Fruit fly (Drosophila melanogaster) whole organism, pupa: ENCODE results near the gene CG5921.

ENCODE experiments used
- CG10348 ChIP-seq: fragments of 200-800 bp; sonication (Bioruptor generic); IDR thresholded peaks from 2 replicates; pipeline ENCODE4 v1.3.6; 2022; ENCODE audit warnings: missing biosample characterization, missing genetic modification characterization
- CG12605 ChIP-seq: fragments of 200-800 bp; sonication (Bioruptor generic); IDR thresholded peaks from 2 replicates; pipeline ENCODE4 v1.3.6; 2022; ENCODE audit warnings: missing biosample characterization, missing genetic modification characterization
- CG15710 ChIP-seq: fragments of 200-800 bp; sonication (Bioruptor generic); optimal IDR thresholded peaks from 2 replicates; lab custom pipeline; 2018; ENCODE audit warnings: missing biosample characterization, mild to moderate bottlenecking, missing genetic modification characterization, moderate library complexity
- CG17806 ChIP-seq: fragments of 200-800 bp; sonication (Bioruptor generic); optimal IDR thresholded peaks from 2 replicates; lab custom pipeline; 2018; ENCODE audit warnings: missing biosample characterization, mild to moderate bottlenecking, missing genetic modification characterization, moderate library complexity
- CG34367 ChIP-seq: fragments of 200-800 bp; sonication (Bioruptor generic); optimal IDR thresholded peaks from 2 replicates; lab custom pipeline; 2018; ENCODE audit warnings: missing biosample characterization, mild to moderate bottlenecking, missing genetic modification characterization
- CG9948 ChIP-seq: fragments of 200-800 bp; sonication (Bioruptor generic); optimal IDR thresholded peaks from 2 replicates; lab custom pipeline; 2018; ENCODE audit warnings: missing biosample characterization, mild to moderate bottlenecking, missing genetic modification characterization, moderate library complexity
- EcR ChIP-seq: fragments of 200-800 bp; sonication (Bioruptor generic); optimal IDR thresholded peaks from 3 replicates; lab custom pipeline; 2019; ENCODE audit warnings: missing biosample characterization, missing genetic modification characterization, mild to moderate bottlenecking, moderate library complexity, missing genetic modification reagents
- Pif1B ChIP-seq: fragments of 200-800 bp; sonication (Bioruptor generic); optimal IDR thresholded peaks from 3 replicates; lab custom pipeline; 2016; ENCODE audit warnings: missing biosample characterization, missing genetic modification characterization
- Snoo ChIP-seq: fragments of 200-800 bp; sonication (Bioruptor generic); optimal IDR thresholded peaks from 3 replicates; lab custom pipeline; 2017; ENCODE audit warnings: missing biosample characterization, mild to moderate bottlenecking, missing genetic modification characterization, inconsistent platforms
- fd96Ca ChIP-seq: fragments of 200-800 bp; sonication (Bioruptor generic); IDR thresholded peaks from 3 replicates; pipeline ENCODE4 v1.3.6; 2022; ENCODE audit warnings: missing biosample characterization, missing genetic modification characterization
- gl ChIP-seq: fragments of 200-800 bp; sonication (Bioruptor generic); optimal IDR thresholded peaks from 2 replicates; lab custom pipeline; 2018; ENCODE audit warnings: missing biosample characterization, mild to moderate bottlenecking, missing genetic modification characterization
- rn ChIP-seq: fragments of 200-800 bp; sonication (Bioruptor generic); IDR thresholded peaks from 2 replicates; pipeline ENCODE4 v1.3.6; 2022; ENCODE audit warnings: missing biosample characterization, missing genetic modification characterization

dm6 chrX:6094078-6094477, 43.5 kb downstream of the CG5921 start:
- TF ChIP-seq Pif1B (GFP tag; lab: Kevin White, UChicago) (no peak), gl (tag; lab: Kevin White, UChicago) (no peak), CG10348 (no peak), CG15710 (no peak), CG34367 (tag; lab: Kevin White, UChicago) (no peak), CG9948 (tag; lab: Kevin White, UChicago) (no peak), Snoo (tag; lab: Kevin White, UChicago) (no peak), CG17806 (tag; lab: Kevin White, UChicago) (no peak), CG12605 (GFP tag; lab: Robert Waterston, UW) (no peak), rn (GFP tag; lab: Robert Waterston, UW) (no peak), fd96Ca (GFP tag; lab: Robert Waterston, UW) (no peak), EcR (GFP tag; lab: Kevin White, UChicago) (no peak)
